Fruit fly (Drosophila melanogaster) whole organism, embryonic: ENCODE results near the gene CG43672.

ENCODE experiments used
- Abd-B ChIP-seq: fragments of 200-800 bp; sonication (Bioruptor generic); optimal IDR thresholded peaks from 2 replicates; lab custom pipeline; 2018; ENCODE audit warnings: missing biosample characterization, mild to moderate bottlenecking, missing genetic modification characterization, moderate library complexity
- CG10274 ChIP-seq: fragments of 200-800 bp; sonication (Bioruptor generic); optimal IDR thresholded peaks from 3 replicates; lab custom pipeline; 2017; ENCODE audit warnings: missing biosample characterization, mild to moderate bottlenecking, missing genetic modification characterization
- CG10431 ChIP-seq: fragments of 200-800 bp; sonication (Bioruptor generic); optimal IDR thresholded peaks from 3 replicates; lab custom pipeline; 2018; ENCODE audit warnings: missing biosample characterization, mild to moderate bottlenecking, missing genetic modification characterization
- CG11504 ChIP-seq: fragments of 200-800 bp; sonication (Bioruptor generic); optimal IDR thresholded peaks from 3 replicates; lab custom pipeline; 2019; ENCODE audit warnings: missing biosample characterization, mild to moderate bottlenecking, missing genetic modification characterization, moderate library complexity
- CG14710 ChIP-seq: fragments of 200-800 bp; sonication (Bioruptor generic); optimal IDR thresholded peaks from 3 replicates; lab custom pipeline; 2019; ENCODE audit warnings: missing biosample characterization, mild to moderate bottlenecking, missing genetic modification characterization, moderate library complexity
- CG15514 ChIP-seq: fragments of 200-800 bp; sonication (Bioruptor generic); optimal IDR thresholded peaks from 3 replicates; lab custom pipeline; 2017; ENCODE audit warnings: missing biosample characterization, missing genetic modification characterization, mild to moderate bottlenecking, moderate library complexity, missing genetic modification reagents
- CG16815 ChIP-seq: fragments of 200-800 bp; sonication (Bioruptor generic); optimal IDR thresholded peaks from 3 replicates; lab custom pipeline; 2017; ENCODE audit warnings: missing biosample characterization, mild to moderate bottlenecking, missing genetic modification characterization
- CG16863 ChIP-seq: fragments of 200-800 bp; sonication (Bioruptor generic); optimal IDR thresholded peaks from 3 replicates; lab custom pipeline; 2016; ENCODE audit warnings: missing biosample characterization, missing genetic modification characterization
- CG17186 ChIP-seq: fragments of 200-800 bp; sonication (Bioruptor generic); optimal IDR thresholded peaks from 3 replicates; lab custom pipeline; 2017; ENCODE audit warnings: missing biosample characterization, missing genetic modification reagents, missing genetic modification characterization
- CG17912 ChIP-seq: fragments of 200-800 bp; sonication (Bioruptor generic); optimal IDR thresholded peaks from 2 replicates; lab custom pipeline; 2018; ENCODE audit warnings: missing biosample characterization, mild to moderate bottlenecking, missing genetic modification characterization
- CG18476 ChIP-seq: fragments of 200-800 bp; sonication (Bioruptor generic); optimal IDR thresholded peaks from 2 replicates; lab custom pipeline; 2016; ENCODE audit warnings: missing biosample characterization, mild to moderate bottlenecking, missing genetic modification characterization
- CG2712 ChIP-seq: fragments of 200-800 bp; optimal IDR thresholded peaks from 3 replicates; lab custom pipeline; 2019; ENCODE audit warnings: missing biosample characterization, mild to moderate bottlenecking, missing genetic modification characterization, moderate library complexity
- CG31365 ChIP-seq: fragments of 200-800 bp; sonication (Bioruptor generic); optimal IDR thresholded peaks from 2 replicates; lab custom pipeline; 2018; ENCODE audit warnings: missing biosample characterization, mild to moderate bottlenecking, missing genetic modification characterization
- CG5953 ChIP-seq: fragments of 200-800 bp; sonication (Bioruptor generic); IDR thresholded peaks from 2 replicates; pipeline ENCODE4 v1.3.6; 2022; ENCODE audit warnings: missing biosample characterization, missing genetic modification characterization
- CG8359 ChIP-seq: fragments of 200-800 bp; sonication (Bioruptor generic); optimal IDR thresholded peaks from 2 replicates; lab custom pipeline; 2017; ENCODE audit warnings: missing biosample characterization, mild to moderate bottlenecking, missing genetic modification characterization, borderline replicate concordance
- CG9437 ChIP-seq: fragments of 200-800 bp; sonication (Bioruptor generic); optimal IDR thresholded peaks from 2 replicates; lab custom pipeline; 2018; ENCODE audit warnings: missing biosample characterization, mild to moderate bottlenecking, missing genetic modification characterization
- D19A ChIP-seq: fragments of 200-800 bp; optimal IDR thresholded peaks from 3 replicates; lab custom pipeline; 2019; ENCODE audit warnings: missing biosample characterization, mild to moderate bottlenecking, missing genetic modification characterization, moderate library complexity
- Dad ChIP-seq: fragments of 200-800 bp; sonication (Bioruptor generic); optimal IDR thresholded peaks from 3 replicates; lab custom pipeline; 2016; ENCODE audit warnings: missing biosample characterization, missing genetic modification characterization
- Dbx ChIP-seq: fragments of 200-800 bp; sonication (Bioruptor generic); IDR thresholded peaks from 3 replicates; pipeline ENCODE4 v1.3.6; 2022; ENCODE audit warnings: missing biosample characterization, missing genetic modification characterization
- HLH4C ChIP-seq: fragments of 200-800 bp; sonication (Bioruptor generic); IDR thresholded peaks from 3 replicates; pipeline ENCODE4 v1.3.6; 2022; ENCODE audit warnings: missing biosample characterization, missing genetic modification characterization; ENCODE audit not compliant: partially characterized antibody
- Hey ChIP-seq: fragments of 200-800 bp; sonication (Bioruptor generic); optimal IDR thresholded peaks from 3 replicates; lab custom pipeline; 2018; ENCODE audit warnings: missing biosample characterization, mild to moderate bottlenecking, missing genetic modification characterization
- Hr3 ChIP-seq: fragments of 200-800 bp; sonication (Bioruptor generic); optimal IDR thresholded peaks from 3 replicates; lab custom pipeline; 2016; ENCODE audit warnings: missing biosample characterization, missing genetic modification characterization
- Hr39 ChIP-seq: fragments of >200 bp; optimal IDR thresholded peaks from 2 replicates; lab custom pipeline; 2017
- Med ChIP-seq: fragments of 200-800 bp; sonication (Bioruptor generic); peaks from one replicate; lab custom pipeline; 2016; ENCODE audit warnings: missing biosample characterization, missing genetic modification characterization, mild to moderate bottlenecking, inconsistent platforms, moderate library complexity
- Meics ChIP-seq: fragments of 200-800 bp; sonication (Bioruptor generic); optimal IDR thresholded peaks from 2 replicates; lab custom pipeline; 2017; ENCODE audit warnings: missing biosample characterization, mild to moderate bottlenecking, missing genetic modification characterization
- Ravus ChIP-seq: fragments of 200-800 bp; sonication (Bioruptor generic); IDR thresholded peaks from 2 replicates; pipeline ENCODE4 v1.3.6; 2022; ENCODE audit warnings: missing biosample characterization, missing genetic modification characterization
- Sry-δ ChIP-seq: fragments of 200-800 bp; sonication (Bioruptor generic); optimal IDR thresholded peaks from 2 replicates; lab custom pipeline; 2016; ENCODE audit warnings: missing biosample characterization, missing genetic modification characterization
- Vsx1 ChIP-seq: fragments of 200-800 bp; sonication (Bioruptor generic); optimal IDR thresholded peaks from 2 replicates; lab custom pipeline; 2017; ENCODE audit warnings: missing biosample characterization, mild to moderate bottlenecking, missing genetic modification characterization, missing genetic modification reagents
- ab ChIP-seq: fragments of 200-800 bp; sonication (Bioruptor generic); optimal IDR thresholded peaks from 2 replicates; lab custom pipeline; 2016; ENCODE audit warnings: missing biosample characterization, missing genetic modification characterization
- al ChIP-seq: fragments of 200-800 bp; sonication (Bioruptor generic); IDR thresholded peaks from 2 replicates; pipeline ENCODE4 v1.3.6; 2022; ENCODE audit warnings: missing biosample characterization, missing genetic modification characterization
- az2 ChIP-seq: fragments of 200-800 bp; sonication (Bioruptor generic); optimal IDR thresholded peaks from 3 replicates; lab custom pipeline; 2016; ENCODE audit warnings: missing biosample characterization, missing genetic modification characterization
- bbx ChIP-seq: fragments of 200-800 bp; sonication (Bioruptor generic); IDR thresholded peaks from 2 replicates; pipeline ENCODE4 v1.3.6; 2022; ENCODE audit warnings: missing biosample characterization, missing genetic modification characterization; ENCODE audit not compliant: partially characterized antibody
- ci ChIP-seq: fragments of 200-800 bp; sonication (Bioruptor generic); IDR thresholded peaks from 3 replicates; pipeline ENCODE4 v1.3.6; 2022; ENCODE audit warnings: missing biosample characterization, missing genetic modification characterization
- gce ChIP-seq: fragments of 200-800 bp; sonication (Bioruptor generic); IDR thresholded peaks from 3 replicates; pipeline ENCODE4 v1.3.6; 2022; ENCODE audit warnings: missing biosample characterization, missing genetic modification characterization
- hkb ChIP-seq, 2 experiments: fragments of 200-800 bp in 1 of 2; fragments of >200 bp in 1 of 2; sonication (Bioruptor generic) in 1 of 2; IDR thresholded peaks in 1 of 2; optimal IDR thresholded peaks in 1 of 2; 2 replicates each; pipeline versions ENCODE4 v1.3.6 to Lab custom; 2017 to 2022; ENCODE audit warnings: missing biosample characterization in 1 of 2, missing genetic modification characterization in 1 of 2
- lola ChIP-seq, 3 experiments: fragments of >200 bp in 2 of 3; fragments of 200-800 bp in 1 of 3; sonication (Bioruptor generic) in 1 of 3; optimal IDR thresholded peaks; 2 replicates each; lab custom pipeline; 2017 to 2019; ENCODE audit warnings: missing biosample characterization in 3 of 3, missing genetic modification characterization in 3 of 3, mild to moderate bottlenecking in 1 of 3, moderate library complexity in 1 of 3
- onecut ChIP-seq: fragments of 200-800 bp; sonication (Bioruptor generic); IDR thresholded peaks from 2 replicates; pipeline ENCODE4 v1.3.6; 2022; ENCODE audit warnings: missing biosample characterization, missing genetic modification characterization
- otp ChIP-seq: fragments of 200-800 bp; sonication (Bioruptor generic); IDR thresholded peaks from 3 replicates; pipeline ENCODE4, ENCODE4 v1.3.6; 2022; ENCODE audit warnings: missing biosample characterization, missing genetic modification characterization
- salm ChIP-seq: fragments of 200-800 bp; sonication (Bioruptor generic); optimal IDR thresholded peaks from 2 replicates; lab custom pipeline; 2018; ENCODE audit warnings: missing biosample characterization, mild to moderate bottlenecking, missing genetic modification characterization
- tll ChIP-seq, 2 experiments: fragments of 200-800 bp in 1 of 2; fragments of >200 bp in 1 of 2; sonication (Bioruptor generic) in 1 of 2; optimal IDR thresholded peaks; 2 replicates each; lab custom pipeline; 2017 to 2019; ENCODE audit warnings: missing biosample characterization in 2 of 2, missing genetic modification characterization in 2 of 2, mild to moderate bottlenecking in 1 of 2, moderate library complexity in 1 of 2
- tup ChIP-seq: fragments of 200-800 bp; sonication (Bioruptor generic); optimal IDR thresholded peaks from 2 replicates; lab custom pipeline; 2016; ENCODE audit warnings: missing biosample characterization, mild to moderate bottlenecking, missing genetic modification characterization, moderate library complexity
- unpg ChIP-seq: fragments of 200-800 bp; sonication (Bioruptor generic); optimal IDR thresholded peaks from 3 replicates; lab custom pipeline; 2018; ENCODE audit warnings: missing biosample characterization, mild to moderate bottlenecking, missing genetic modification characterization, moderate library complexity
- vnd ChIP-seq: fragments of 200-800 bp; sonication (Bioruptor generic); IDR thresholded peaks from 3 replicates; pipeline ENCODE4 v1.3.6; 2022; ENCODE audit warnings: missing biosample characterization, missing genetic modification characterization; ENCODE audit not compliant: partially characterized antibody
- yki ChIP-seq: fragments of >200 bp; optimal IDR thresholded peaks from 3 replicates; lab custom pipeline; 2018

The CG43672 gene

DNA sequence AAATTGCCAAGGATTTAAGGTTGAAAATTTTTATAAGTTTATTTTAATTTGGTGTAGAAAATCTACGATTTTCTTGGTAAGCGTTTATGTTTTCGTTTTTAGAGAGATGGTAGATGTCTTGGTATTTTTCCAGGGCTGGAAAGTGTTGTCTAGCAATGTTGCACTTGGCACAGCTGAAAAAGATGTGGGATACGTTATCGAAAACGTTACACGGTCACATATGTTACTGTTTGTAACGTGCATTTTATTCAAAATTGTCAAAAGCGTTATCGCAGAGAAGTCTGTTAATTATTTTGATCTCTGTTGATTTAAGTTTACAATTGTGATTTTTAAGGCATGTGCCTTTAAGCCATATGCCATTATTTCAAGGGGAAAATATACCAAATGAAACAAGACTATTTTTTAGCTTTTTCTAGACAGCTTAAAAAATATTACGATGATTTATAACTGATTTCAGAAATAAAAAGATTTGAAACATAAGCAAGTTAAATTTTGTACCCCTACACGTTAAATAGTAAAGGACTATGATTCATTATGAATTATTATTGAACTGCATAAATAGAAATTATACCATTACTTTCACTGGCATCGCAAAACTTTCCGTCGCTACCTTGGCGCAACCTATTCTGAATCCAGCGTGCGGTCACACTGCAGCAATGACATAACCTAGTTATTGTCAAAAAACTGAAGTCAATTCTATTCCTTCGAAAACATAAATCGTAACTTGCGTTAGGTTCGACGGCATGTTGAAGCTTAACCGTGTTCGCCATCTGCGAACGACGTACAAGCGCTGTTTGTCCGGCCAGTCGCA is 12.9 kb downstream of the CG43672 start, which contains the start of the genes Paf-AHalpha and mRpS30 (continued):
- TF ChIP-seq CG17912 (GFP tag; lab: Kevin White, UChicago), result no peak
- TF ChIP-seq CG5953 (GFP tag; lab: Robert Waterston, UW), result no peak
- TF ChIP-seq Hey (tag; lab: Kevin White, UChicago), result no peak
- TF ChIP-seq gce (GFP tag; lab: Robert Waterston, UW), result no peak
- TF ChIP-seq Dad (GFP tag; lab: Kevin White, UChicago), result no peak
- TF ChIP-seq lola (GFP tag; optimal IDR thresholded peaks at IDR 0.05; lab: Kevin White, UChicago), result no peak
- no peak for TF ChIP-seq CG16815
- TF ChIP-seq CG17186 (GFP tag; lab: Kevin White, UChicago), result no peak
- no peak for TF ChIP-seq CG18476 (GFP tag; lab: Kevin White, UChicago)
- no peak for TF ChIP-seq al (GFP tag; lab: Robert Waterston, UW)
- TF ChIP-seq az2 (GFP tag; lab: Kevin White, UChicago), result no peak
- no peak for TF ChIP-seq Dbx (GFP tag; lab: Robert Waterston, UW)
- TF ChIP-seq CG11504 (tag; lab: Kevin White, UChicago), result no peak
- no peak for TF ChIP-seq yki (lab: Kevin White, UChicago)

DNA sequence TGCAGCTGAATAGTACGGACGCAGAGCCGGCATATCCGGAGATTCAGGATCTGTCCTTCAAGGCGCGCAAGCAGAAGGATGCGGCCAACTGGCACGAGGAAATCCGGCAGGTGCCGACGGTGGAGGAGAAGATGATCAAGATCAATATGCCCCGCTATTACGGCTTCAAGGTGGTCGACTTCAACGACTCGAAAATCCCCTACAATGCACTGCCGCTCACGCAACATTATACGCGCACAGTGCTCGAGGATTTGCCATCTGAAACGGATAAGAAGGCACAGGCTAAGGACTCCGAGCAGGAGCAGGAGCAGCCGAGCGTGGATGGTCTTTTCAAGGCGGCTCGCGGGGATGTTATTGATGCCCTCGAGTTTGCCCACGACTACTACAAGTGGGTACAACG is 13.5 kb downstream of the CG43672 start:
- TF ChIP-seq vnd (GFP tag; lab: Robert Waterston, UW), result no peak
- TF ChIP-seq Meics, result no peak
- no peak for TF ChIP-seq CG31365
- no peak for TF ChIP-seq Hr39 (lab: Kevin White, UChicago)
- TF ChIP-seq onecut (GFP tag; lab: Robert Waterston, UW), result no peak
- TF ChIP-seq Med (GFP tag; lab: Kevin White, UChicago), result peak; percentile 15
- TF ChIP-seq CG2712, result no peak
- no peak for TF ChIP-seq CG16863 (GFP tag; lab: Kevin White, UChicago)
- no peak for TF ChIP-seq tup (GFP tag; lab: Kevin White, UChicago)
- TF ChIP-seq bbx (GFP tag; lab: Robert Waterston, UW), result 0 out of 2 replicates have a peak, but pooled peaks have one; percentile 0
- TF ChIP-seq Abd-B (GFP tag; lab: Kevin White, UChicago), result no peak
- TF ChIP-seq Vsx1 (GFP tag; lab: Kevin White, UChicago), result no peak
- TF ChIP-seq CG10431 (GFP tag; lab: Kevin White, UChicago), result no peak
- TF ChIP-seq CG10274, result peak; percentile 93
- TF ChIP-seq CG9437 (GFP tag; lab: Kevin White, UChicago), result no peak
- TF ChIP-seq, all 482 proteins: peak for 3

DNA sequence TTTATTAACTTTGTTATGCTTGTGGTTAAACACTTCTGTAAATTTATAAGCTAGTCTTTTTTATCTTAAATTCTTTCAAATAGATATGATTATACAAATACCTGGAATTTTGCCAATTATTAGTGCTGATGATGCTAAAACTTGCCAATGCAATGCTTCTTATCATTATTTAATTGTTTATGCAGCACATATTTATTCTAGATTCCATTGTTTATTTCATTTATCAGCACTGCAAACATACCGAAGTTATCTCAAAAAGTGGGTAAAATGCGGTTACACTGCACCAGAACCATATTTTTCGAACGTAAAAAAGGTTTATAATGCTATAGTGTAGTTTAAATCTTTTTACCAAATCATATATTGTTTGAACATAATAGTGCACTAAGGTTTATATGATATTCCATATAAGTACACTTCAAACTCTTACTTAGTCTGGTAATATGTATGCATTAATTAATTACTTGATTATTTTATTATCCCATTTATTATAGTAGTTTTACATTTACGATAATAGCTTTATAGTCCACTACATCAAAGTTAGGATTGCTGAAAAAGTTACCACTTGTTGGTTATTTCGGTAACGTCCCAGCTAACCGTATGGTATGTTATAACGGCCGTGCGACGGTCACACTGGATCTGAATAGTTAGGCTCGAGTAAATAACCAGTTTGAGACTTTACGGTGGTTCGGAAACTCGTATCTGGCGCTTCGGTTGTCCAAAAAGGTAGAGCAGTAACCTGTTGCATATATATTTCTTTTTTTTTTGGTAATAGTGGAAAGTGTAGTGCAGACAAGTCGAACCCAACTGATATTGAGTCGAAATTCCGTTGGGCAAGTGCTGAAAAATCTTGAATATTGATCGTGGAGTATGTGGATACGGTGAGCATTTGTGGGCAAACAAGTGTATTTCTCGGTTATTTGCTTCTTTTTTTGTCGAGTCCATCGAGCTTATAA is 15.7 kb downstream of the CG43672 start, which contains the start of gene Rhp:
TSS of gene Rhp (plus strand) at position 663 of the 953 bp plus-strand sequence.
- TF ChIP-seq Hr3 (no peak), CG15514 (GFP tag; lab: Kevin White, UChicago) (peak; percentile 23), unpg (GFP tag; lab: Kevin White, UChicago) (peak; percentile 51), Ravus (GFP tag; lab: Robert Waterston, UW) (no peak), salm (peak; percentile 57), D19A (tag; lab: Kevin White, UChicago) (peak; percentile 47), otp (GFP tag; lab: Robert Waterston, UW) (no peak), ci (GFP tag; lab: Robert Waterston, UW) (peak; percentile 31; the same call in 1 of the 3 replicates), Sry-δ (GFP tag; lab: Kevin White, UChicago) (no peak), hkb (optimal IDR thresholded peaks at IDR 0.05; lab: Kevin White, UChicago) (no peak), hkb (GFP tag; IDR thresholded peaks at IDR 0.05; lab: Robert Waterston, UW) (peak; percentile 66), gce (GFP tag; lab: Robert Waterston, UW) (no peak), HLH4C (GFP tag; lab: Robert Waterston, UW) (peak; percentile 23; the same call in 1 of the 3 replicates), ab (no peak), CG14710 (tag; lab: Kevin White, UChicago) (peak; percentile 47), tll (GFP tag; optimal IDR thresholded peaks at IDR 0.05; lab: Kevin White, UChicago) (no peak), CG8359 (GFP tag; lab: Kevin White, UChicago) (peak; percentile 25), Abd-B (GFP tag; lab: Kevin White, UChicago) (no peak)
